Fruit fly (Drosophila melanogaster) whole organism, embryonic: ENCODE results near the gene Nasp.

Experiments
- B-H1 ChIP-seq: fragments of 200-800 bp; sonication (Bioruptor generic); IDR thresholded peaks from 3 replicates; pipeline ENCODE4 v1.3.6; 2022; ENCODE audit warnings: missing biosample characterization, missing genetic modification characterization
- CG10209 ChIP-seq: fragments of 200-800 bp; sonication (Bioruptor generic); optimal IDR thresholded peaks from 3 replicates; lab custom pipeline; 2017; ENCODE audit warnings: missing biosample characterization, mild to moderate bottlenecking, missing genetic modification characterization, missing genetic modification reagents
- CG10321 ChIP-seq: fragments of 200-800 bp; sonication (Bioruptor generic); IDR thresholded peaks from 2 replicates; pipeline ENCODE4 v1.3.6; 2022; ENCODE audit warnings: missing biosample characterization, missing genetic modification characterization
- CG11247 ChIP-seq: fragments of 200-800 bp; sonication (Bioruptor generic); IDR thresholded peaks from 2 replicates; pipeline ENCODE4 v1.3.6; 2022; ENCODE audit warnings: missing biosample characterization, missing genetic modification characterization
- CG12155 ChIP-seq: fragments of 200-800 bp; sonication (Bioruptor generic); optimal IDR thresholded peaks from 3 replicates; lab custom pipeline; 2016; ENCODE audit warnings: missing biosample characterization, missing genetic modification characterization
- CG12391 ChIP-seq: fragments of 200-800 bp; sonication (Bioruptor generic); optimal IDR thresholded peaks from 3 replicates; lab custom pipeline; 2018; ENCODE audit warnings: missing biosample characterization, mild to moderate bottlenecking, missing genetic modification characterization, moderate library complexity
- CG12769 ChIP-seq: fragments of 200-800 bp; sonication (Bioruptor generic); optimal IDR thresholded peaks from 2 replicates; lab custom pipeline; 2019; ENCODE audit warnings: missing biosample characterization, mild to moderate bottlenecking, missing genetic modification characterization, moderate library complexity
- CG13894 ChIP-seq: fragments of 200-800 bp; sonication (Bioruptor generic); optimal IDR thresholded peaks from 3 replicates; lab custom pipeline; 2018; ENCODE audit warnings: missing biosample characterization, mild to moderate bottlenecking, missing genetic modification characterization, moderate library complexity
- CG15073 ChIP-seq: fragments of 200-800 bp; sonication (Bioruptor generic); optimal IDR thresholded peaks from 2 replicates; lab custom pipeline; 2016; ENCODE audit warnings: missing biosample characterization, missing genetic modification characterization
- CG15269 ChIP-seq: fragments of 200-800 bp; sonication (Bioruptor generic); optimal IDR thresholded peaks from 2 replicates; lab custom pipeline; 2018; ENCODE audit warnings: missing biosample characterization, mild to moderate bottlenecking, missing genetic modification characterization, moderate library complexity
- CG1603 ChIP-seq: fragments of 200-800 bp; sonication (Bioruptor generic); optimal IDR thresholded peaks from 2 replicates; lab custom pipeline; 2019; ENCODE audit warnings: missing biosample characterization, mild to moderate bottlenecking, missing genetic modification characterization, moderate library complexity
- CG17186 ChIP-seq: fragments of 200-800 bp; sonication (Bioruptor generic); optimal IDR thresholded peaks from 3 replicates; lab custom pipeline; 2017; ENCODE audit warnings: missing biosample characterization, missing genetic modification reagents, missing genetic modification characterization
- CG18476 ChIP-seq: fragments of 200-800 bp; sonication (Bioruptor generic); optimal IDR thresholded peaks from 2 replicates; lab custom pipeline; 2016; ENCODE audit warnings: missing biosample characterization, mild to moderate bottlenecking, missing genetic modification characterization
- CG18619 ChIP-seq: fragments of 200-800 bp; sonication (Bioruptor generic); optimal IDR thresholded peaks from 3 replicates; lab custom pipeline; 2017; ENCODE audit warnings: missing biosample characterization, mild to moderate bottlenecking, missing genetic modification characterization
- CG2129 ChIP-seq: fragments of 200-800 bp; sonication (Bioruptor generic); IDR thresholded peaks from 2 replicates; pipeline ENCODE4 v1.3.6; 2022; ENCODE audit warnings: missing biosample characterization, missing genetic modification characterization; ENCODE audit not compliant: partially characterized antibody
- CG30020 ChIP-seq: fragments of 200-800 bp; optimal IDR thresholded peaks from 2 replicates; lab custom pipeline; 2019; ENCODE audit warnings: missing biosample characterization, mild to moderate bottlenecking, missing genetic modification characterization, moderate library complexity
- CG30403 ChIP-seq: fragments of 200-800 bp; sonication (Bioruptor generic); optimal IDR thresholded peaks from 3 replicates; lab custom pipeline; 2016; ENCODE audit warnings: missing biosample characterization, missing genetic modification characterization
- CG31224 ChIP-seq: fragments of 200-800 bp; sonication (Bioruptor generic); IDR thresholded peaks from 2 replicates; pipeline ENCODE4 v1.3.6; 2022; ENCODE audit warnings: missing biosample characterization, missing genetic modification characterization
- CG3281 ChIP-seq: fragments of 200-800 bp; sonication (Bioruptor generic); optimal IDR thresholded peaks from 3 replicates; lab custom pipeline; 2017; ENCODE audit warnings: missing biosample characterization, mild to moderate bottlenecking, missing genetic modification characterization
- CG3407 ChIP-seq: fragments of 200-800 bp; sonication (Bioruptor generic); optimal IDR thresholded peaks from 2 replicates; lab custom pipeline; 2018; ENCODE audit warnings: missing biosample characterization, mild to moderate bottlenecking, missing genetic modification characterization
- CG34376 ChIP-seq: fragments of 200-800 bp; sonication (Bioruptor generic); optimal IDR thresholded peaks from 2 replicates; lab custom pipeline; 2018; ENCODE audit warnings: missing biosample characterization, mild to moderate bottlenecking, missing genetic modification characterization
- CG8924 ChIP-seq: fragments of 200-800 bp; optimal IDR thresholded peaks from 3 replicates; lab custom pipeline; 2019; ENCODE audit warnings: missing biosample characterization, mild to moderate bottlenecking, missing genetic modification characterization, moderate library complexity
- CG8944 ChIP-seq: fragments of 200-800 bp; sonication (Bioruptor generic); optimal IDR thresholded peaks from 3 replicates; lab custom pipeline; 2016; ENCODE audit warnings: missing biosample characterization, missing genetic modification characterization
- CTCF ChIP-seq: fragments of 200-800 bp; sonication (Bioruptor generic); optimal IDR thresholded peaks from 2 replicates; lab custom pipeline; 2017; ENCODE audit warnings: missing biosample characterization, mild to moderate bottlenecking, missing genetic modification characterization, moderate library complexity
- CoRest ChIP-seq: fragments of 200-800 bp; sonication (Bioruptor generic); optimal IDR thresholded peaks from 3 replicates; lab custom pipeline; 2018; ENCODE audit warnings: missing biosample characterization, mild to moderate bottlenecking, missing genetic modification characterization, moderate library complexity
- Dp ChIP-seq: fragments of 200-800 bp; sonication (Bioruptor generic); optimal IDR thresholded peaks from 2 replicates; lab custom pipeline; 2018; ENCODE audit warnings: missing biosample characterization, mild to moderate bottlenecking, missing genetic modification characterization, moderate library complexity
- Dref ChIP-seq: fragments of 200-800 bp; sonication (Bioruptor generic); IDR thresholded peaks from 2 replicates; pipeline ENCODE4 v1.3.6; 2022; ENCODE audit warnings: missing biosample characterization, missing genetic modification characterization
- E2f1 ChIP-seq: fragments of 200-800 bp; sonication (Bioruptor generic); IDR thresholded peaks from 2 replicates; pipeline ENCODE4 v1.3.6; 2022; ENCODE audit warnings: missing biosample characterization, missing genetic modification characterization
- ERR ChIP-seq: fragments of 200-800 bp; sonication (Bioruptor generic); optimal IDR thresholded peaks from 2 replicates; lab custom pipeline; 2016; ENCODE audit warnings: missing biosample characterization, missing genetic modification characterization
- Gug ChIP-seq: fragments of 200-800 bp; sonication (Bioruptor generic); IDR thresholded peaks from 4 replicates; pipeline ENCODE4 v1.3.6; 2022; ENCODE audit warnings: missing biosample characterization, missing genetic modification characterization
- Lhr ChIP-seq: fragments of 200-800 bp; sonication (Bioruptor generic); optimal IDR thresholded peaks from 3 replicates; lab custom pipeline; 2017; ENCODE audit warnings: mild to moderate bottlenecking, missing biosample characterization, missing genetic modification reagents, missing genetic modification characterization
- Mes4 ChIP-seq: fragments of 200-800 bp; sonication (Bioruptor generic); optimal IDR thresholded peaks from 2 replicates; lab custom pipeline; 2016; ENCODE audit warnings: missing biosample characterization, missing genetic modification characterization
- Rfx ChIP-seq: fragments of 200-800 bp; sonication (Bioruptor generic); IDR thresholded peaks from 2 replicates; pipeline ENCODE4 v1.3.6; 2022; ENCODE audit warnings: missing biosample characterization, missing genetic modification characterization
- TFAM ChIP-seq: fragments of 200-800 bp; sonication (Bioruptor generic); optimal IDR thresholded peaks from 2 replicates; lab custom pipeline; 2017; ENCODE audit warnings: missing biosample characterization, missing genetic modification characterization, inconsistent platforms
- Taf1 ChIP-seq: fragments of 200-800 bp; sonication (Bioruptor generic); IDR thresholded peaks from 2 replicates; pipeline ENCODE4 v1.3.6; 2022; ENCODE audit warnings: missing biosample characterization, missing genetic modification characterization
- Usf ChIP-seq: fragments of 200-800 bp; sonication (Bioruptor generic); optimal IDR thresholded peaks from 2 replicates; lab custom pipeline; 2017; ENCODE audit warnings: missing genotype, missing biosample characterization, missing genetic modification characterization
- ab ChIP-seq: fragments of 200-800 bp; sonication (Bioruptor generic); optimal IDR thresholded peaks from 2 replicates; lab custom pipeline; 2016; ENCODE audit warnings: missing biosample characterization, missing genetic modification characterization
- amos ChIP-seq: fragments of 200-800 bp; sonication (Bioruptor generic); IDR thresholded peaks from 2 replicates; pipeline ENCODE4 v1.3.6; 2022; ENCODE audit warnings: missing biosample characterization, missing genetic modification characterization; ENCODE audit not compliant: partially characterized antibody
- da ChIP-seq: fragments of 200-800 bp; sonication (Bioruptor generic); optimal IDR thresholded peaks from 2 replicates; lab custom pipeline; 2016; ENCODE audit warnings: missing biosample characterization, missing genetic modification characterization
- dpn ChIP-seq, 2 experiments: fragments of 200-800 bp; sonication (Bioruptor generic); optimal IDR thresholded peaks; 3 replicates each; lab custom pipeline; 2016; ENCODE audit warnings: missing biosample characterization in 2 of 2, missing genetic modification characterization in 2 of 2
- hb ChIP-seq: fragments of 200-800 bp; sonication (Bioruptor generic); IDR thresholded peaks from 3 replicates; pipeline ENCODE4 v1.3.6; 2022; ENCODE audit warnings: missing biosample characterization, missing genetic modification characterization; ENCODE audit not compliant: partially characterized antibody
- ken ChIP-seq: fragments of 200-800 bp; sonication (Bioruptor generic); IDR thresholded peaks from 3 replicates; pipeline ENCODE4 v1.3.6; 2022; ENCODE audit warnings: missing biosample characterization, missing genetic modification characterization
- oc ChIP-seq: fragments of 200-800 bp; sonication (Bioruptor generic); optimal IDR thresholded peaks from 2 replicates; lab custom pipeline; 2018; ENCODE audit warnings: missing biosample characterization, mild to moderate bottlenecking, missing genetic modification characterization, moderate library complexity
- phol ChIP-seq: fragments of 200-800 bp; sonication (Bioruptor generic); optimal IDR thresholded peaks from 3 replicates; lab custom pipeline; 2018; ENCODE audit warnings: missing biosample characterization, mild to moderate bottlenecking, missing genetic modification characterization, moderate library complexity
- schlank ChIP-seq: fragments of 200-800 bp; sonication (Bioruptor generic); optimal IDR thresholded peaks from 2 replicates; lab custom pipeline; 2018; ENCODE audit warnings: missing biosample characterization, mild to moderate bottlenecking, missing genetic modification characterization
- sqz ChIP-seq: fragments of 200-800 bp; sonication (Bioruptor generic); optimal IDR thresholded peaks from 3 replicates; lab custom pipeline; 2018; ENCODE audit warnings: missing biosample characterization, mild to moderate bottlenecking, missing genetic modification characterization
- tap ChIP-seq: fragments of 200-800 bp; optimal IDR thresholded peaks from 3 replicates; lab custom pipeline; 2019; ENCODE audit warnings: missing biosample characterization, mild to moderate bottlenecking, missing genetic modification characterization, moderate library complexity
- usp ChIP-seq: fragments of >200 bp; optimal IDR thresholded peaks from 2 replicates; lab custom pipeline; 2017; ENCODE audit warnings: missing biosample characterization, missing genetic modification characterization
- vnd ChIP-seq: fragments of 200-800 bp; sonication (Bioruptor generic); IDR thresholded peaks from 3 replicates; pipeline ENCODE4 v1.3.6; 2022; ENCODE audit warnings: missing biosample characterization, missing genetic modification characterization; ENCODE audit not compliant: partially characterized antibody
- z ChIP-seq: fragments of 200-800 bp; sonication (Bioruptor generic); IDR thresholded peaks from 3 replicates; pipeline ENCODE4 v1.3.6; 2022; ENCODE audit warnings: missing biosample characterization, missing genetic modification characterization
- zf30C ChIP-seq: fragments of 200-800 bp; sonication (Bioruptor generic); optimal IDR thresholded peaks from 3 replicates; lab custom pipeline; 2018; ENCODE audit warnings: missing biosample characterization, mild to moderate bottlenecking, missing genetic modification characterization

The Nasp gene

DNA sequence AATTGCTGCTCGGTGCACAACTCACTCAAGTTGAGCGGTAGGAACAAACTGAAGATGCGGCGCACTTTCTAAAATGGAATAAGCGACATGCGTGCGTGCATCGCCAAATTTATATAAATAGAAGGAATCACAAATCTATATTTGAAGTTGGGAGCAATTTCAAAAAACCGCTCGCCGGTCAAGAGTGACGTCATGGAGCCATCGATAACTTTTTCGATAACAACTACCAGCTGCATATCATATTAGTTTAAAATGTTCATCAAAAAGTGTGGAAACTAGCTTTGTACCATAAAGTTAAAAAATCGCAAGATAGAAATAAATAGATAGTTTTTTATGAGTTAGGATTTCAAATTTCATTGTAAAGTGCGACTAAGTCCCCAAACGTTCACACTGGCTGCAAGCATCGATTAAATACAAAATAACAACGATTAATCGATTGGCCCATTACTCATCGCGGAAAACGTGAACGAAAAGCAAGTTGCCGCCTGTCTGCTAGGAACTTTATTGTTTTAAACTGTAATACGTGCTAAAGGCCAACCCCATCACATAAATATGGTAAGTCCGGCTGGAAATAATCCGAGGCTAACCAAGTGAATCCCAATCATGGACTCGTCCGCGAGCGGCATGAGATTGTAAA lies 53.6 kb downstream of the Nasp start, which contains the start of the genes Pif1A, Pif1B and CCT7 (continued):
- no peak for TF ChIP-seq schlank (tag; lab: Kevin White, UChicago)
- no peak for TF ChIP-seq CG31224 (GFP tag; lab: Robert Waterston, UW)
- TF ChIP-seq CG8944, result no peak
- no peak for TF ChIP-seq B-H1 (GFP tag; lab: Robert Waterston, UW)
- TF ChIP-seq TFAM (GFP tag; lab: Kevin White, UChicago), result no peak
- TF ChIP-seq hb, result peak; percentile 86
- peak; percentile 29 for TF ChIP-seq CG34376
- no peak for TF ChIP-seq CG18619 (GFP tag; lab: Kevin White, UChicago)
- no peak for TF ChIP-seq ken (GFP tag; lab: Robert Waterston, UW)
- TF ChIP-seq CG12769 (tag; lab: Kevin White, UChicago), result no peak
- peak; percentile 29 for TF ChIP-seq CG13894 (tag; lab: Kevin White, UChicago)
- peak; percentile 15 for TF ChIP-seq CG3281
- peak; percentile 36 for TF ChIP-seq CG1603 (tag; lab: Kevin White, UChicago)
- no peak for TF ChIP-seq CG10209
- no peak for TF ChIP-seq Mes4 (GFP tag; lab: Kevin White, UChicago)
- TF ChIP-seq tap (tag; lab: Kevin White, UChicago), result no peak
- TF ChIP-seq zf30C (GFP tag; lab: Kevin White, UChicago), result no peak
- TF ChIP-seq da (GFP tag; lab: Kevin White, UChicago), result peak; percentile 33
- TF ChIP-seq Dp (GFP tag; lab: Kevin White, UChicago), result peak; percentile 79
- no peak for TF ChIP-seq E2f1 (GFP tag; lab: Robert Waterston, UW)
- no peak for TF ChIP-seq ab
- no peak for TF ChIP-seq CG3407
- peak; percentile 28 for TF ChIP-seq CG18476 (GFP tag; lab: Kevin White, UChicago)
- no peak for TF ChIP-seq sqz (GFP tag; lab: Kevin White, UChicago)
- TF ChIP-seq CG30403, result peak; percentile 28
- TF ChIP-seq CG17186 (GFP tag; lab: Kevin White, UChicago), result peak; percentile 35
- TF ChIP-seq CG2129, result peak; percentile 90
- no peak for TF ChIP-seq CG10321 (GFP tag; lab: Robert Waterston, UW)
- TF ChIP-seq Rfx (GFP tag; lab: Robert Waterston, UW), result no peak
- no peak for TF ChIP-seq CG15073
- TF ChIP-seq Lhr, result no peak
- TF ChIP-seq z, result peak; percentile 66; the same call in 2 of the 3 replicates
- TF ChIP-seq ERR, result peak; percentile 18
- TF ChIP-seq Usf, result no peak
- TF ChIP-seq Dref (GFP tag; lab: Robert Waterston, UW), result peak; percentile 91
- peak; percentile 45 for TF ChIP-seq CoRest
- TF ChIP-seq vnd (GFP tag; lab: Robert Waterston, UW), result peak; percentile 89
- no peak for TF ChIP-seq Taf1 (GFP tag; lab: Robert Waterston, UW)
- TF ChIP-seq dpn (GFP tag; optimal IDR thresholded peaks at IDR 0.05; lab: Kevin White, UChicago), result peak; percentile 25 to 45
- TF ChIP-seq oc, result no peak
- TF ChIP-seq amos, result peak; percentile 91
- TF ChIP-seq CG12155 (GFP tag; lab: Kevin White, UChicago), result peak; percentile 26
- peak; percentile 42 for TF ChIP-seq phol
- TF ChIP-seq CG11247 (GFP tag; lab: Robert Waterston, UW), result no peak
- TF ChIP-seq CG8924, result no peak
- TF ChIP-seq usp, result no peak
- TF ChIP-seq CG12391 (tag; lab: Kevin White, UChicago), result peak; percentile 40
- TF ChIP-seq CTCF (GFP tag; lab: Kevin White, UChicago), result peak; percentile 15
- TF ChIP-seq CG15269 (tag; lab: Kevin White, UChicago), result no peak
- TF ChIP-seq Gug (GFP tag; lab: Robert Waterston, UW), result no peak
- TF ChIP-seq CG30020 (tag; lab: Kevin White, UChicago), result peak; percentile 46
